Worm (Caenorhabditis elegans) whole organism, late embryonic: Measurements from ENCODE around the gene F49E12.8.

ENCODE experiments used
- C38D4.7 ChIP-seq: fragments of 200-800 bp; sonication (Bioruptor generic); optimal IDR thresholded peaks from 2 replicates; lab custom pipeline; 2018; ENCODE audit warnings: mild to moderate bottlenecking, missing genetic modification characterization, moderate library complexity, missing compliant biosample characterization
- F13H6.1 ChIP-seq: sonication (generic microtip); optimal IDR thresholded peaks from 2 replicates; lab custom pipeline; 2016; ENCODE audit warnings: missing genetic modification characterization, missing compliant biosample characterization
- K02D7.2 ChIP-seq: sonication (generic microtip); optimal IDR thresholded peaks from 2 replicates; lab custom pipeline; 2017; ENCODE audit warnings: mild to moderate bottlenecking, missing genetic modification characterization, missing compliant biosample characterization
- T23F11.4 ChIP-seq: fragments of 200-800 bp; sonication (Bioruptor generic); optimal IDR thresholded peaks from 2 replicates; lab custom pipeline; 2018; ENCODE audit warnings: mild to moderate bottlenecking, missing genetic modification characterization, missing compliant biosample characterization
- ahr-1 ChIP-seq: sonication (generic microtip); optimal IDR thresholded peaks from 2 replicates; lab custom pipeline; 2016; ENCODE audit warnings: missing genetic modification characterization, missing compliant biosample characterization
- ceh-14 ChIP-seq: sonication (generic microtip); optimal IDR thresholded peaks from 2 replicates; lab custom pipeline; 2016; ENCODE audit warnings: missing genotype, missing genetic modification characterization, missing compliant biosample characterization
- ceh-18 ChIP-seq: sonication (generic microtip); optimal IDR thresholded peaks from 2 replicates; lab custom pipeline; 2016; ENCODE audit warnings: missing genetic modification characterization, missing compliant biosample characterization
- ceh-19 ChIP-seq: fragments of 200-800 bp; sonication (Bioruptor generic); optimal IDR thresholded peaks from 2 replicates; lab custom pipeline; 2018; ENCODE audit warnings: mild to moderate bottlenecking, missing genetic modification characterization, missing compliant biosample characterization
- ceh-48 ChIP-seq: sonication (generic microtip); optimal IDR thresholded peaks from 2 replicates; lab custom pipeline; 2016; ENCODE audit warnings: missing genetic modification characterization, inconsistent platforms, missing compliant biosample characterization
- ceh-6 ChIP-seq: fragments of 200-800 bp; sonication (Bioruptor generic); optimal IDR thresholded peaks from 2 replicates; lab custom pipeline; 2018; ENCODE audit warnings: mild to moderate bottlenecking, missing genetic modification characterization, missing compliant biosample characterization
- ceh-9 ChIP-seq: sonication (generic microtip); optimal IDR thresholded peaks from 2 replicates; lab custom pipeline; 2016; ENCODE audit warnings: mild to moderate bottlenecking, missing genetic modification characterization, inconsistent platforms, missing compliant biosample characterization
- che-1 ChIP-seq: sonication (generic microtip); optimal IDR thresholded peaks from 2 replicates; lab custom pipeline; 2016; ENCODE audit warnings: mild to moderate bottlenecking, missing genetic modification characterization, missing compliant biosample characterization
- dve-1 ChIP-seq: sonication (generic microtip); optimal IDR thresholded peaks from 2 replicates; lab custom pipeline; 2017; ENCODE audit warnings: antibody characterized with exemption, mild to moderate bottlenecking, missing genetic modification characterization, missing compliant biosample characterization
- elt-2 ChIP-seq: sonication (generic microtip); optimal IDR thresholded peaks from 2 replicates; lab custom pipeline; 2016; ENCODE audit warnings: missing genetic modification reagents, missing genetic modification characterization, missing compliant biosample characterization
- elt-4 ChIP-seq: sonication (generic microtip); optimal IDR thresholded peaks from 2 replicates; lab custom pipeline; 2016; ENCODE audit warnings: missing genetic modification characterization, missing compliant biosample characterization
- hlh-13 ChIP-seq: fragments of 200-800 bp; sonication (Bioruptor generic); optimal IDR thresholded peaks from 2 replicates; lab custom pipeline; 2018; ENCODE audit warnings: mild to moderate bottlenecking, missing genetic modification characterization, missing compliant biosample characterization
- hlh-30 ChIP-seq: sonication (generic microtip); optimal IDR thresholded peaks from 2 replicates; lab custom pipeline; 2017; ENCODE audit warnings: antibody characterized with exemption, missing genetic modification characterization, missing compliant biosample characterization; ENCODE audit not compliant: insufficient read depth
- lim-6 ChIP-seq: sonication (generic microtip); optimal IDR thresholded peaks from 2 replicates; lab custom pipeline; 2016; ENCODE audit warnings: missing genetic modification characterization, missing compliant biosample characterization
- madf-2 ChIP-seq: sonication (generic microtip); optimal IDR thresholded peaks from 2 replicates; lab custom pipeline; 2017; ENCODE audit warnings: missing genetic modification characterization, missing compliant biosample characterization
- nhr-11 ChIP-seq: fragments of 150-350 bp; optimal IDR thresholded peaks from 2 replicates; lab custom pipeline; 2014; ENCODE audit warnings: missing biosample characterization, missing genetic modification characterization
- nhr-232 ChIP-seq: sonication (generic microtip); optimal IDR thresholded peaks from 2 replicates; lab custom pipeline; 2016; ENCODE audit warnings: missing genetic modification characterization, missing compliant biosample characterization
- npax-4 ChIP-seq: sonication (generic microtip); optimal IDR thresholded peaks from 2 replicates; lab custom pipeline; 2016; ENCODE audit warnings: missing genetic modification characterization, missing compliant biosample characterization
- odd-2 ChIP-seq: sonication (generic microtip); optimal IDR thresholded peaks from 2 replicates; lab custom pipeline; 2017; ENCODE audit warnings: antibody characterized with exemption, mild to moderate bottlenecking, missing genetic modification characterization, missing compliant biosample characterization
- pag-3 ChIP-seq: sonication (generic microtip); optimal IDR thresholded peaks from 2 replicates; lab custom pipeline; 2016; ENCODE audit warnings: missing compliant biosample characterization, missing genetic modification characterization, borderline replicate concordance
- pat-9 ChIP-seq: fragments of 200-800 bp; sonication (Bioruptor generic); optimal IDR thresholded peaks from 2 replicates; lab custom pipeline; 2018; ENCODE audit warnings: mild to moderate bottlenecking, missing genetic modification characterization, moderate library complexity, missing compliant biosample characterization
- pha-2 ChIP-seq: sonication (generic microtip); optimal IDR thresholded peaks from 2 replicates; lab custom pipeline; 2017; ENCODE audit warnings: mild to moderate bottlenecking, missing genetic modification characterization, missing compliant biosample characterization
- pha-4 ChIP-seq: fragments of 150-350 bp; optimal IDR thresholded peaks from 2 replicates; lab custom pipeline; 2018; ENCODE audit warnings: missing biosample characterization, missing genetic modification reagents, missing genetic modification characterization
- pqm-1 ChIP-seq: sonication (generic microtip); optimal IDR thresholded peaks from 2 replicates; lab custom pipeline; 2016; ENCODE audit warnings: missing genetic modification characterization, missing compliant biosample characterization
- rnt-1 ChIP-seq: sonication (generic microtip); optimal IDR thresholded peaks from 2 replicates; lab custom pipeline; 2016; ENCODE audit warnings: missing genetic modification characterization, missing compliant biosample characterization
- syd-9 ChIP-seq: sonication (generic microtip); optimal IDR thresholded peaks from 2 replicates; lab custom pipeline; 2016; ENCODE audit warnings: mild to moderate bottlenecking, missing genetic modification characterization, moderate library complexity, missing compliant biosample characterization
- ttx-3 ChIP-seq: sonication (generic microtip); optimal IDR thresholded peaks from 2 replicates; lab custom pipeline; 2016; ENCODE audit warnings: missing genetic modification reagents, missing genetic modification characterization, missing compliant biosample characterization
- unc-42 ChIP-seq: sonication (generic microtip); optimal IDR thresholded peaks from 2 replicates; lab custom pipeline; 2016; ENCODE audit warnings: missing genotype, missing genetic modification characterization, missing compliant biosample characterization
- unc-86 ChIP-seq: sonication (generic microtip); optimal IDR thresholded peaks from 2 replicates; lab custom pipeline; 2016; ENCODE audit warnings: missing genetic modification characterization, missing compliant biosample characterization

The F49E12.8 gene

DNA sequence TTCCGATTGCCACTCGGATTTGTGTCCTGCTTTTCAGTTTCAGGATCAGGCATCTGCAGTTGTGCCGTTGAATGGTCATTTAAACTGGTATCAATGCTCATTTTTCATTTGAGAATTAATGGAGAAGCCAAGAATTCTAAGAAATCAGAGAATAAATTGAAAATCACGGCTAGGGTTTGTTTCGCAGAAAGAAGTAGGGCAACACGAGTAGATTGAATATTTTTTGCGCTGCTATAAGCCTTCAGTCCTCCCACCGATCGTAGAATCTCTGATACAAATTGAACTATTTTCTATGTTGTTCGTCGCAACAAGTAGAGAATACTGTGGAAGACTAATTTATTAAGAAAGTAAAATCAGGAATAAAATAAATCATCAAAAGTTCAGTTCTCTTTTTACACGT, 42.9 kb upstream of the F49E12.8 start, which contains the start of gene acp-3:
TSS of gene acp-3 (minus strand) at position 101 of the 400 bp plus-strand sequence.
- TF ChIP-seq pha-4 (no peak), npax-4 (no peak), unc-42 (tag; lab: Kevin White, UChicago) (no peak), ceh-18 (tag; lab: Kevin White, UChicago) (no peak), che-1 (tag; lab: Kevin White, UChicago) (no peak), ceh-6 (GFP tag; lab: Kevin White, UChicago) (no peak), lim-6 (no peak), madf-2 (tag; lab: Kevin White, UChicago) (no peak), rnt-1 (tag; lab: Kevin White, UChicago) (no peak), odd-2 (tag; lab: Kevin White, UChicago) (no peak), pat-9 (no peak), K02D7.2 (no peak), unc-86 (tag; lab: Kevin White, UChicago) (no peak), ceh-19 (GFP tag; lab: Kevin White, UChicago) (no peak), elt-4 (tag; lab: Kevin White, UChicago) (no peak)

DNA sequence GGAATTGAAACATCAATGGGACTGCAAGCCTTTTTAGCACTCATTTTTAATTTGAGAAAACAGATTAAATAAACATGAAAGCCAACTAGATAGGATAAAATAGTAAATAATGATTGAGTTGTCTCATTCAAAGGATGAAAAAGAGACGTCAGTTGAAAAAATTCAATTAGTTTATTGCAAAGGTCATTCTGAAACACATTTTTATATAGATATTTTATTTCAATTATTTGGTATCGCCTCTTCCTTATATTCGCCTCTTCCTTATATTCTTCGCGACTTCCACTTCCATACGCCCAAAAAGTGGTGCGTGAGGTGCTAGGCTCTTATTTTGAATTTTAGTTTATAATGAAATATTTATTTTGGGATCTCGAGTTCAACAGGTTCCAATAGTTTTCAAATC, 40.9 kb upstream of the F49E12.8 start, which contains the start of gene acp-4:
TSS of gene acp-4 (minus strand) at position 101 of the 400 bp plus-strand sequence.
- TF ChIP-seq pqm-1 (tag; lab: Kevin White, UChicago) (no peak), ceh-48 (tag; lab: Kevin White, UChicago) (no peak), hlh-13 (GFP tag; lab: Kevin White, UChicago) (no peak), pag-3 (tag; lab: Kevin White, UChicago) (no peak), nhr-232 (tag; lab: Kevin White, UChicago) (no peak), ceh-6 (GFP tag; lab: Kevin White, UChicago) (no peak), pha-2 (tag; lab: Kevin White, UChicago) (no peak), elt-4 (tag; lab: Kevin White, UChicago) (no peak), syd-9 (tag; lab: Kevin White, UChicago) (no peak), lim-6 (no peak), npax-4 (no peak)

DNA sequence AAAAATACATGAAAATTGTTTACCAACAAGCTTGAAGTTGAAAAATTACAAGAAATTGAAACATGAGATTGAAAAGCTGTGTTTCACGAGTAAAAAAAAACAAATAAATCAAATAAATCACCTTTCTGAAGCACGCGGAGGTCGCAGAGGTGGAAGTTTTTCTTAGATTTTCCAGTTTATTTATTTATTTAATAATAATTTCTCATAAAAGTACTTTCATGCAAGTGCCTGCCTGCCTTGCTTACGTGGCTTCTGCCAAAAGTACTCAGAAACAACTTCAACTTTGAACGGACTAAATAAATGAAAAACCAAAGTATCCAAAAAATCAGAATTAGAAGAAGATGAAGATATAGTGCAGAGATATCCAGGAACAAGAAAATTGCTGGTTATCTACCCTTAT, 37.8 kb upstream of the F49E12.8 start, which contains the start of gene acp-2:
TSS of gene acp-2 (minus strand) at position 101 of the 400 bp plus-strand sequence.
- TF ChIP-seq ttx-3 (tag; lab: Kevin White, UChicago) (no peak), nhr-11 (tag; lab: Kevin White, UChicago) (no peak), F13H6.1 (no peak), ahr-1 (no peak), dve-1 (tag; lab: Kevin White, UChicago) (no peak), rnt-1 (tag; lab: Kevin White, UChicago) (no peak), elt-2 (tag; lab: Kevin White, UChicago) (no peak), ceh-19 (GFP tag; lab: Kevin White, UChicago) (no peak), elt-4 (tag; lab: Kevin White, UChicago) (no peak), ceh-14 (tag; lab: Kevin White, UChicago) (no peak), pha-4 (no peak), che-1 (tag; lab: Kevin White, UChicago) (no peak), T23F11.4 (GFP tag; lab: Kevin White, UChicago) (no peak), hlh-30 (no peak), odd-2 (tag; lab: Kevin White, UChicago) (no peak), C38D4.7 (no peak), ceh-9 (tag; lab: Kevin White, UChicago) (no peak)

DNA sequence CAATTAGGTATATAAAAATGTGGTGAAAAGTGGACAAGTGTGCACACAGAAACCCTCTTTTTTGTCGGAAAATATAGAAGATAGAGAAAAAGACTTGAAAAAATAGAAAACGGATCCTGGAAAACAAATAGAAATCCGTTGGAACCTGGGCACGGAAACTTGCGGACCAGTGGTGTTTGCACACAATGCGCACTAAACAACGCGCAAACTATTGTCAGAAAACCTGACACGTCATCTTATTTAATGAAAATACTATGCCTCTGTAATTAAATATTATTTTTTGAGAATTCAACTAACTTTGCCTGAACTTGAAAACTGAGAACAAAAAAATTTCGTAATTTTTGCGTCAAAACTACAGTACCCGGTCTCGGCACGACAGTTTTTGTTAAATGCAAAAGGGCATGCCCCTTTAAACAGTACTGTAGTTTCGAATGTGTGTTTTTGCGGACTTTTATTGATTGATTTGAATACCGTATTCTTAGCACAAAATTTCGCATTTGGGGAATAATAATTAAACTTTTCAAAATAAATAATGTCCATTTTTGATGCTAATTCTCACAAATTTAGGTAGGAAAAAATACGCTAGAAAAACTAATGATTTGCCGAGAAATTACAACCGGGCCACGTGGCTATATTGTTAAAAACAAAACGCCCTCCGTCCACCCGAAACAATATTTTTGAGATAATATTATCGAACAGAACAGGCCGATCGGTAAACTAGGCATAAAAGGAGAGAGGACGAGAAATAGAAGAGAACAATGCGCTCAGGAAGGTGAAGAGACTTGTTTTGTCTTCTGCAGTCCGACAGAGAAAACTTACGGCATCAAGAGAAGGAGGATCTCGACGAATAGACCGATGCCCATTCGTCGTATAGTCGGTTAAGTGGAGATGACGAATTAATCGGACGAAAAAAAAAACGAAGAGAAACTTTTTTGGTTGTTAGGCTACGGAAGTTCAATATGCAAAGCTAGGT, 35.1 kb upstream of the F49E12.8 start:
- no peak for TF ChIP-seq syd-9 (tag; lab: Kevin White, UChicago)
